Worm (Caenorhabditis elegans) whole organism, mixed stage, embryonic: ENCODE measurements around the gene ctl-2.

Experiments used
- bed-3 ChIP-seq: fragments of 200-800 bp; sonication (Bioruptor generic); optimal IDR thresholded peaks from 3 replicates; lab custom pipeline; 2018; ENCODE audit warnings: mild to moderate bottlenecking, missing genetic modification characterization, moderate library complexity, missing compliant biosample characterization
- blmp-1 ChIP-seq: fragments of 150-350 bp; optimal IDR thresholded peaks from 2 replicates; lab custom pipeline; 2014; ENCODE audit warnings: missing biosample characterization, missing genetic modification characterization
- ceh-39 ChIP-seq: fragments of 150-350 bp; optimal IDR thresholded peaks from 2 replicates; lab custom pipeline; 2014; ENCODE audit warnings: missing biosample characterization, missing genetic modification characterization
- ceh-43 ChIP-seq: fragments of 200-800 bp; sonication (Bioruptor generic); optimal IDR thresholded peaks from 2 replicates; lab custom pipeline; 2018; ENCODE audit warnings: mild to moderate bottlenecking, missing genetic modification characterization, moderate library complexity, missing compliant biosample characterization
- ceh-83 ChIP-seq: fragments of 200-800 bp; sonication (Bioruptor generic); optimal IDR thresholded peaks from 2 replicates; lab custom pipeline; 2018; ENCODE audit warnings: mild to moderate bottlenecking, missing genetic modification characterization, missing compliant biosample characterization
- ces-1 ChIP-seq: fragments of 150-350 bp; optimal IDR thresholded peaks from 2 replicates; lab custom pipeline; 2014; ENCODE audit warnings: missing biosample characterization, missing genetic modification reagents, missing genetic modification characterization
- cnd-1 ChIP-seq: fragments of 200-800 bp; sonication (Bioruptor generic); optimal IDR thresholded peaks from 2 replicates; lab custom pipeline; 2018; ENCODE audit warnings: mild to moderate bottlenecking, missing genetic modification characterization, missing compliant biosample characterization
- drap-1 ChIP-seq: fragments of 200-800 bp; sonication (Bioruptor generic); optimal IDR thresholded peaks from 3 replicates; lab custom pipeline; 2018; ENCODE audit warnings: mild to moderate bottlenecking, missing genetic modification characterization, missing compliant biosample characterization
- elt-1 ChIP-seq: sonication (generic microtip); optimal IDR thresholded peaks from 2 replicates; lab custom pipeline; 2017; ENCODE audit warnings: missing genetic modification characterization, mild to moderate bottlenecking, missing compliant biosample characterization, antibody characterized with exemption, moderate library complexity, borderline replicate concordance; ENCODE audit not compliant: insufficient read depth
- elt-3 ChIP-seq: fragments of 150-350 bp; optimal IDR thresholded peaks from 2 replicates; lab custom pipeline; 2014; ENCODE audit warnings: missing biosample characterization, missing genetic modification characterization
- flh-1 ChIP-seq: fragments of 200-800 bp; sonication (Bioruptor generic); optimal IDR thresholded peaks from 2 replicates; lab custom pipeline; 2018; ENCODE audit warnings: mild to moderate bottlenecking, missing genetic modification characterization, moderate library complexity, missing compliant biosample characterization
- ham-2 ChIP-seq: fragments of 200-800 bp; sonication (Bioruptor generic); optimal IDR thresholded peaks from 2 replicates; lab custom pipeline; 2018; ENCODE audit warnings: mild to moderate bottlenecking, missing genetic modification characterization, missing compliant biosample characterization
- lin-13 ChIP-seq: fragments of 150-350 bp; optimal IDR thresholded peaks from 2 replicates; lab custom pipeline; 2014; ENCODE audit warnings: missing biosample characterization, missing genetic modification characterization
- lin-32 ChIP-seq: fragments of 200-800 bp; sonication (Bioruptor generic); optimal IDR thresholded peaks from 2 replicates; lab custom pipeline; 2018; ENCODE audit warnings: mild to moderate bottlenecking, missing genetic modification characterization, missing compliant biosample characterization
- lsy-2 ChIP-seq: fragments of 150-350 bp; optimal IDR thresholded peaks from 2 replicates; lab custom pipeline; 2014; ENCODE audit warnings: missing biosample characterization, missing genetic modification characterization
- mab-5 ChIP-seq: fragments of 150-350 bp; optimal IDR thresholded peaks from 2 replicates; lab custom pipeline; 2014; ENCODE audit warnings: missing biosample characterization, missing genetic modification characterization
- mep-1 ChIP-seq: fragments of 150-350 bp; optimal IDR thresholded peaks from 2 replicates; lab custom pipeline; 2017; ENCODE audit warnings: missing biosample characterization, missing genetic modification reagents, missing genetic modification characterization, inconsistent platforms
- mls-2 ChIP-seq: sonication (generic microtip); optimal IDR thresholded peaks from 2 replicates; lab custom pipeline; 2016; ENCODE audit warnings: mild to moderate bottlenecking, missing genetic modification characterization, moderate library complexity, missing compliant biosample characterization
- nhr-12 ChIP-seq: fragments of 150-350 bp; optimal IDR thresholded peaks from 2 replicates; lab custom pipeline; 2014; ENCODE audit warnings: missing biosample characterization, missing genetic modification characterization
- nhr-2 ChIP-seq: fragments of 150-350 bp; optimal IDR thresholded peaks from 2 replicates; lab custom pipeline; 2014; ENCODE audit warnings: missing biosample characterization, missing genetic modification characterization
- nhr-237 ChIP-seq: fragments of 150-350 bp; optimal IDR thresholded peaks from 2 replicates; lab custom pipeline; 2014; ENCODE audit warnings: missing biosample characterization, missing genetic modification characterization
- nhr-28 ChIP-seq: fragments of 150-350 bp; optimal IDR thresholded peaks from 2 replicates; lab custom pipeline; 2014; ENCODE audit warnings: missing biosample characterization, missing genetic modification characterization
- nhr-76 ChIP-seq: sonication (generic microtip); optimal IDR thresholded peaks from 2 replicates; lab custom pipeline; 2017; ENCODE audit warnings: missing biosample characterization, missing genetic modification characterization
- pha-4 ChIP-seq: fragments of 150-350 bp; optimal IDR thresholded peaks from 2 replicates; lab custom pipeline; 2018; ENCODE audit warnings: missing biosample characterization, missing genetic modification reagents, missing genetic modification characterization
- sem-2 ChIP-seq: fragments of 200-800 bp; sonication (Bioruptor generic); optimal IDR thresholded peaks from 2 replicates; lab custom pipeline; 2018; ENCODE audit warnings: mild to moderate bottlenecking, missing genetic modification characterization, missing compliant biosample characterization
- snpc-4 ChIP-seq: fragments of 150-350 bp; optimal IDR thresholded peaks from 2 replicates; lab custom pipeline; 2014; ENCODE audit warnings: missing biosample characterization, missing genetic modification characterization
- sptf-1 ChIP-seq: sonication (generic microtip); optimal IDR thresholded peaks from 2 replicates; lab custom pipeline; 2017; ENCODE audit warnings: mild to moderate bottlenecking, missing genetic modification characterization, moderate library complexity, missing compliant biosample characterization
- tbx-8 ChIP-seq: fragments of 200-800 bp; sonication (Bioruptor generic); optimal IDR thresholded peaks from 2 replicates; lab custom pipeline; 2018; ENCODE audit warnings: mild to moderate bottlenecking, missing genetic modification characterization, moderate library complexity, missing compliant biosample characterization
- unc-120 ChIP-seq: sonication (generic microtip); optimal IDR thresholded peaks from 2 replicates; lab custom pipeline; 2017; ENCODE audit warnings: missing genetic modification characterization, missing compliant biosample characterization; ENCODE audit not compliant: poor library complexity, severe bottlenecking
- unc-39 ChIP-seq: fragments of 150-350 bp; optimal IDR thresholded peaks from 2 replicates; lab custom pipeline; 2014; ENCODE audit warnings: missing biosample characterization, missing genetic modification characterization
- unc-62 ChIP-seq: fragments of 150-350 bp; optimal IDR thresholded peaks from 2 replicates; lab custom pipeline; 2014; ENCODE audit warnings: missing biosample characterization, missing genetic modification reagents, missing genetic modification characterization
- ztf-11 ChIP-seq: fragments of 150-350 bp; optimal IDR thresholded peaks from 2 replicates; lab custom pipeline; 2014; ENCODE audit warnings: missing biosample characterization, missing genetic modification characterization

Gene ctl-2

ce11 chrII:14292519-14292918, 9.3 kb downstream of the ctl-2 start, which contains the start of gene Y54G11A.4:
TSS of gene Y54G11A.4 (plus strand) at chrII:14292819.
- no peak for TF ChIP-seq elt-1 (tag; lab: Kevin White, UChicago)
- no peak for TF ChIP-seq ceh-43 (GFP tag; lab: Kevin White, UChicago)
- TF ChIP-seq, all 35 proteins: peak for 0

ce11 chrII:14290846-14291245, 11.0 kb downstream of the ctl-2 start:
- TF ChIP-seq ceh-43 (GFP tag; lab: Kevin White, UChicago) (no peak), ztf-11 (no peak), mab-5 (tag; lab: Kevin White, UChicago) (no peak), elt-1 (tag; lab: Kevin White, UChicago) (no peak), tbx-8 (GFP tag; lab: Kevin White, UChicago) (no peak), flh-1 (GFP tag; lab: Kevin White, UChicago) (no peak), nhr-237 (no peak), nhr-12 (tag; lab: Kevin White, UChicago) (no peak), blmp-1 (tag; lab: Kevin White, UChicago) (no peak), nhr-76 (tag; lab: Kevin White, UChicago) (no peak), bed-3 (GFP tag; lab: Kevin White, UChicago) (no peak), nhr-2 (tag; lab: Kevin White, UChicago) (no peak), mep-1 (no peak), sem-2 (no peak), lsy-2 (no peak), cnd-1 (tag; lab: Kevin White, UChicago) (no peak), ceh-83 (GFP tag; lab: Kevin White, UChicago) (no peak), elt-3 (no peak), pha-4 (no peak), drap-1 (GFP tag; lab: Kevin White, UChicago) (no peak)

ce11 chrII:14288968-14289367, 12.9 kb downstream of the ctl-2 start, which contains the start of gene srh-42:
TSS of gene srh-42 (minus strand) at chrII:14289068.
- no peak for TF ChIP-seq nhr-28 (tag; lab: Kevin White, UChicago)
- TF ChIP-seq ceh-83 (GFP tag; lab: Kevin White, UChicago), result no peak
- TF ChIP-seq elt-1 (tag; lab: Kevin White, UChicago), result no peak
- no peak for TF ChIP-seq unc-62
- TF ChIP-seq unc-120 (tag; lab: Kevin White, UChicago), result no peak
- TF ChIP-seq nhr-12 (tag; lab: Kevin White, UChicago), result no peak
- TF ChIP-seq unc-39 (tag; lab: Kevin White, UChicago), result no peak
- no peak for TF ChIP-seq tbx-8 (GFP tag; lab: Kevin White, UChicago)

- TF ChIP-seq ces-1 (GFP tag; lab: Kevin White, UChicago), result no peak
- no peak for TF ChIP-seq bed-3 (GFP tag; lab: Kevin White, UChicago)
- no peak for TF ChIP-seq lin-13 (tag; lab: Kevin White, UChicago)
- TF ChIP-seq tbx-8 (GFP tag; lab: Kevin White, UChicago), result no peak
- no peak for TF ChIP-seq ham-2 (GFP tag; lab: Kevin White, UChicago)
- no peak for TF ChIP-seq snpc-4 (tag; lab: Kevin White, UChicago)
- no peak for TF ChIP-seq drap-1 (GFP tag; lab: Kevin White, UChicago)
- TF ChIP-seq unc-62, result no peak
- no peak for TF ChIP-seq unc-39 (tag; lab: Kevin White, UChicago)
- no peak for TF ChIP-seq mep-1
- no peak for TF ChIP-seq nhr-28 (tag; lab: Kevin White, UChicago)
- no peak for TF ChIP-seq nhr-2 (tag; lab: Kevin White, UChicago)
- no peak for TF ChIP-seq ceh-39 (tag; lab: Kevin White, UChicago)
- no peak for TF ChIP-seq elt-3
- TF ChIP-seq pha-4, result no peak
- no peak for TF ChIP-seq flh-1 (GFP tag; lab: Kevin White, UChicago)
These were observed 14.6 kb downstream of the ctl-2 start, which contains the start of gene srh-41 for ce11 chrII:14287277-14287676. TSS of gene srh-41 (minus strand) at chrII:14287377.

- TF ChIP-seq mls-2 (tag; lab: Kevin White, UChicago) (no peak), nhr-12 (tag; lab: Kevin White, UChicago) (no peak), mep-1 (no peak), tbx-8 (GFP tag; lab: Kevin White, UChicago) (no peak), ztf-11 (no peak), bed-3 (GFP tag; lab: Kevin White, UChicago) (no peak), elt-3 (no peak), lin-32 (GFP tag; lab: Kevin White, UChicago) (no peak), lin-13 (tag; lab: Kevin White, UChicago) (no peak), nhr-76 (tag; lab: Kevin White, UChicago) (no peak), ham-2 (GFP tag; lab: Kevin White, UChicago) (no peak), mab-5 (tag; lab: Kevin White, UChicago) (no peak), sptf-1 (tag; lab: Kevin White, UChicago) (no peak), nhr-28 (tag; lab: Kevin White, UChicago) (no peak)
- TF ChIP-seq, all 35 proteins: peak for 0
These were observed 25.4 kb downstream of the ctl-2 start, which contains the start of gene Y54G11A.3 for ce11 chrII:14276409-14276808. TSS of gene Y54G11A.3 (plus strand) at chrII:14276621.
